Fruit fly (Drosophila melanogaster) whole organism, embryonic: ENCODE results near the gene stck.
A peak's percentile ranks its signal among the peaks of the same experiment; 100 is the strongest.

Experiments used
- Adf1 ChIP-seq: fragments of 200-800 bp; sonication (Bioruptor generic); IDR thresholded peaks from 2 replicates; pipeline ENCODE4 v1.3.6; 2022; ENCODE audit warnings: missing biosample characterization, missing genetic modification characterization
- B-H2 ChIP-seq: fragments of 200-800 bp; sonication (Bioruptor generic); optimal IDR thresholded peaks from 2 replicates; lab custom pipeline; 2018; ENCODE audit warnings: missing biosample characterization, mild to moderate bottlenecking, missing genetic modification characterization
- Blimp-1 ChIP-seq: fragments of 200-800 bp; sonication (Bioruptor generic); optimal IDR thresholded peaks from 3 replicates; lab custom pipeline; 2018; ENCODE audit warnings: missing biosample characterization, missing genetic modification characterization, mild to moderate bottlenecking, moderate library complexity, missing genetic modification reagents
- CG10274 ChIP-seq: fragments of 200-800 bp; sonication (Bioruptor generic); optimal IDR thresholded peaks from 3 replicates; lab custom pipeline; 2017; ENCODE audit warnings: missing biosample characterization, mild to moderate bottlenecking, missing genetic modification characterization
- CG10959 ChIP-seq: fragments of 200-800 bp; sonication (Bioruptor generic); IDR thresholded peaks from 2 replicates; pipeline ENCODE4 v1.3.6; 2022; ENCODE audit warnings: missing biosample characterization, missing genetic modification characterization
- CG12744 ChIP-seq: fragments of 200-800 bp; sonication (Bioruptor generic); optimal IDR thresholded peaks from 2 replicates; lab custom pipeline; 2016; ENCODE audit warnings: missing biosample characterization, missing genetic modification characterization
- CG13894 ChIP-seq: fragments of 200-800 bp; sonication (Bioruptor generic); optimal IDR thresholded peaks from 3 replicates; lab custom pipeline; 2018; ENCODE audit warnings: missing biosample characterization, mild to moderate bottlenecking, missing genetic modification characterization, moderate library complexity
- CG14014 ChIP-seq: fragments of 200-800 bp; sonication (Bioruptor generic); IDR thresholded peaks from 2 replicates; pipeline ENCODE4 v1.3.6; 2022; ENCODE audit warnings: missing biosample characterization, missing genetic modification characterization
- CG14050 ChIP-seq: fragments of 200-800 bp; sonication (Bioruptor generic); IDR thresholded peaks from 3 replicates; pipeline ENCODE4 v1.3.6; 2022; ENCODE audit warnings: missing biosample characterization, missing genetic modification characterization
- CG14710 ChIP-seq: fragments of 200-800 bp; sonication (Bioruptor generic); optimal IDR thresholded peaks from 3 replicates; lab custom pipeline; 2019; ENCODE audit warnings: missing biosample characterization, mild to moderate bottlenecking, missing genetic modification characterization, moderate library complexity
- CG1647 ChIP-seq: fragments of 200-800 bp; sonication (Bioruptor generic); optimal IDR thresholded peaks from 3 replicates; lab custom pipeline; 2016; ENCODE audit warnings: missing biosample characterization, missing genetic modification characterization
- CG16813 ChIP-seq: fragments of 200-800 bp; sonication (Bioruptor generic); IDR thresholded peaks from 3 replicates; pipeline ENCODE4 v1.3.6; 2022; ENCODE audit warnings: missing biosample characterization, missing genetic modification characterization; ENCODE audit not compliant: partially characterized antibody
- CG18599 ChIP-seq: fragments of 200-800 bp; sonication (Bioruptor generic); optimal IDR thresholded peaks from 3 replicates; lab custom pipeline; 2017; ENCODE audit warnings: missing biosample characterization, missing genetic modification characterization, mild to moderate bottlenecking, moderate library complexity, missing genetic modification reagents
- CG2129 ChIP-seq: fragments of 200-800 bp; sonication (Bioruptor generic); IDR thresholded peaks from 2 replicates; pipeline ENCODE4 v1.3.6; 2022; ENCODE audit warnings: missing biosample characterization, missing genetic modification characterization; ENCODE audit not compliant: partially characterized antibody
- CG2202 ChIP-seq: fragments of 200-800 bp; sonication (Bioruptor generic); optimal IDR thresholded peaks from 2 replicates; lab custom pipeline; 2018; ENCODE audit warnings: missing biosample characterization, mild to moderate bottlenecking, missing genetic modification characterization
- CG6272 ChIP-seq: fragments of 200-800 bp; sonication (Bioruptor generic); IDR thresholded peaks from 2 replicates; pipeline ENCODE4 v1.3.6; 2022; ENCODE audit warnings: missing biosample characterization, missing genetic modification characterization
- CG9437 ChIP-seq: fragments of 200-800 bp; sonication (Bioruptor generic); optimal IDR thresholded peaks from 2 replicates; lab custom pipeline; 2018; ENCODE audit warnings: missing biosample characterization, mild to moderate bottlenecking, missing genetic modification characterization
- CG9727 ChIP-seq: fragments of 200-800 bp; sonication (Bioruptor generic); optimal IDR thresholded peaks from 3 replicates; lab custom pipeline; 2017; ENCODE audit warnings: missing biosample characterization, mild to moderate bottlenecking, missing genetic modification characterization
- CkIIα-i1 ChIP-seq: fragments of 200-800 bp; sonication (Bioruptor generic); IDR thresholded peaks from 2 replicates; pipeline ENCODE4 v1.3.6; 2022; ENCODE audit warnings: missing biosample characterization, missing genetic modification characterization
- Dbx ChIP-seq: fragments of 200-800 bp; sonication (Bioruptor generic); IDR thresholded peaks from 3 replicates; pipeline ENCODE4 v1.3.6; 2022; ENCODE audit warnings: missing biosample characterization, missing genetic modification characterization
- Deaf1 ChIP-seq: fragments of 200-800 bp; optimal IDR thresholded peaks from 3 replicates; lab custom pipeline; 2019; ENCODE audit warnings: missing biosample characterization, mild to moderate bottlenecking, missing genetic modification characterization, moderate library complexity
- Drgx ChIP-seq: fragments of 200-800 bp; sonication (Bioruptor generic); IDR thresholded peaks from 2 replicates; pipeline ENCODE4 v1.3.6; 2022; ENCODE audit warnings: missing biosample characterization, missing genetic modification characterization
- H2.0 ChIP-seq: fragments of 200-800 bp; sonication (Bioruptor generic); IDR thresholded peaks from 2 replicates; pipeline ENCODE4 v1.3.6; 2022; ENCODE audit warnings: missing biosample characterization, missing genetic modification characterization
- HLH54F ChIP-seq: fragments of 200-800 bp; sonication (Bioruptor generic); optimal IDR thresholded peaks from 3 replicates; lab custom pipeline; 2016; ENCODE audit warnings: missing biosample characterization, missing genetic modification characterization
- Jarid2 ChIP-seq: fragments of 200-800 bp; sonication (Bioruptor generic); optimal IDR thresholded peaks from 3 replicates; lab custom pipeline; 2017; ENCODE audit warnings: mild to moderate bottlenecking, missing biosample characterization, missing genetic modification reagents, missing genetic modification characterization
- Lim3 ChIP-seq: fragments of 200-800 bp; sonication (Bioruptor generic); IDR thresholded peaks from 2 replicates; pipeline ENCODE4 v1.3.6; 2022; ENCODE audit warnings: missing biosample characterization, missing genetic modification characterization
- MESR4 ChIP-seq: fragments of 200-800 bp; sonication (Bioruptor generic); optimal IDR thresholded peaks from 2 replicates; lab custom pipeline; 2018; ENCODE audit warnings: missing biosample characterization, mild to moderate bottlenecking, missing genetic modification characterization, moderate library complexity
- Max ChIP-seq: fragments of 200-800 bp; sonication (Bioruptor generic); optimal IDR thresholded peaks from 2 replicates; lab custom pipeline; 2016; ENCODE audit warnings: missing biosample characterization, mild to moderate bottlenecking, missing genetic modification characterization
- NC2α ChIP-seq: fragments of 200-800 bp; sonication (Bioruptor generic); optimal IDR thresholded peaks from 2 replicates; lab custom pipeline; 2016; ENCODE audit warnings: missing biosample characterization, missing genetic modification characterization
- NFAT ChIP-seq: fragments of 200-800 bp; sonication (Bioruptor generic); IDR thresholded peaks from 2 replicates; pipeline ENCODE4 v1.3.6; 2022; ENCODE audit warnings: missing biosample characterization, missing genetic modification characterization
- Nf-YC ChIP-seq: fragments of 200-800 bp; optimal IDR thresholded peaks from 3 replicates; lab custom pipeline; 2019; ENCODE audit warnings: missing biosample characterization, mild to moderate bottlenecking, missing genetic modification characterization, moderate library complexity
- Rx ChIP-seq: fragments of 200-800 bp; sonication (Bioruptor generic); IDR thresholded peaks from 2 replicates; pipeline ENCODE4 v1.3.6; 2022; ENCODE audit warnings: missing biosample characterization, missing genetic modification characterization
- ara ChIP-seq: fragments of 200-800 bp; sonication (Bioruptor generic); IDR thresholded peaks from 2 replicates; pipeline ENCODE4 v1.3.6; 2022; ENCODE audit warnings: missing biosample characterization, missing genetic modification characterization
- ash1 ChIP-seq: fragments of 200-800 bp; sonication (Bioruptor generic); optimal IDR thresholded peaks from 2 replicates; lab custom pipeline; 2018; ENCODE audit warnings: missing biosample characterization, mild to moderate bottlenecking, missing genetic modification characterization
- cas ChIP-seq: fragments of 200-800 bp; sonication (Bioruptor generic); IDR thresholded peaks from 2 replicates; pipeline ENCODE4 v1.3.6; 2022; ENCODE audit warnings: missing biosample characterization, missing genetic modification characterization
- chinmo ChIP-seq: fragments of 200-800 bp; sonication (Bioruptor generic); IDR thresholded peaks from 4 replicates; pipeline ENCODE4 v1.3.6; 2022; ENCODE audit warnings: missing biosample characterization, missing genetic modification characterization; ENCODE audit not compliant: partially characterized antibody
- crp ChIP-seq, 2 experiments: fragments of 200-800 bp; sonication (Bioruptor generic); optimal IDR thresholded peaks; 2 replicates in 1 of 2; 3 replicates in 1 of 2; lab custom pipeline; 2017; ENCODE audit warnings: missing biosample characterization in 2 of 2, missing genetic modification characterization in 2 of 2, mild to moderate bottlenecking in 1 of 2, moderate library complexity in 1 of 2
- ind ChIP-seq: fragments of 200-800 bp; sonication (Bioruptor generic); optimal IDR thresholded peaks from 3 replicates; lab custom pipeline; 2016; ENCODE audit warnings: missing biosample characterization, missing genetic modification characterization
- inv ChIP-seq: fragments of 200-800 bp; sonication (Bioruptor generic); IDR thresholded peaks from 2 replicates; pipeline ENCODE4 v1.3.6; 2022; ENCODE audit warnings: missing biosample characterization, missing genetic modification characterization; ENCODE audit not compliant: partially characterized antibody
- kay ChIP-seq: fragments of 200-800 bp; sonication (Bioruptor generic); optimal IDR thresholded peaks from 2 replicates; lab custom pipeline; 2016; ENCODE audit warnings: missing biosample characterization, missing genetic modification characterization
- lbe ChIP-seq: fragments of 200-800 bp; sonication (Bioruptor generic); optimal IDR thresholded peaks from 2 replicates; lab custom pipeline; 2016; ENCODE audit warnings: missing biosample characterization, mild to moderate bottlenecking, missing genetic modification characterization
- org-1 ChIP-seq: fragments of 200-800 bp; sonication (Bioruptor generic); optimal IDR thresholded peaks from 2 replicates; lab custom pipeline; 2017; ENCODE audit warnings: missing biosample characterization, missing genetic modification characterization
- pzg ChIP-seq: fragments of 200-800 bp; sonication (Bioruptor generic); optimal IDR thresholded peaks from 3 replicates; lab custom pipeline; 2018; ENCODE audit warnings: missing biosample characterization, mild to moderate bottlenecking, missing genetic modification characterization, moderate library complexity
- ro ChIP-seq: fragments of 200-800 bp; sonication (Bioruptor generic); IDR thresholded peaks from 2 replicates; pipeline ENCODE4 v1.3.6; 2022; ENCODE audit warnings: missing biosample characterization, missing genetic modification characterization
- schlank ChIP-seq: fragments of 200-800 bp; sonication (Bioruptor generic); optimal IDR thresholded peaks from 2 replicates; lab custom pipeline; 2018; ENCODE audit warnings: missing biosample characterization, mild to moderate bottlenecking, missing genetic modification characterization
- sens ChIP-seq: fragments of 200-800 bp; sonication (Bioruptor generic); peaks from one replicate; lab custom pipeline; 2016; ENCODE audit warnings: missing biosample characterization, missing genetic modification characterization
- so ChIP-seq: fragments of 200-800 bp; sonication (Bioruptor generic); IDR thresholded peaks from 3 replicates; pipeline ENCODE4 v1.3.6; 2022; ENCODE audit warnings: missing biosample characterization, missing genetic modification characterization
- stc ChIP-seq: fragments of 200-800 bp; sonication (Bioruptor generic); IDR thresholded peaks from 2 replicates; pipeline ENCODE4 v1.3.6; 2022; ENCODE audit warnings: missing biosample characterization, missing genetic modification characterization
- tll ChIP-seq, 2 experiments: fragments of 200-800 bp in 1 of 2; fragments of >200 bp in 1 of 2; sonication (Bioruptor generic) in 1 of 2; optimal IDR thresholded peaks; 2 replicates each; lab custom pipeline; 2017 to 2019; ENCODE audit warnings: missing biosample characterization in 2 of 2, missing genetic modification characterization in 2 of 2, mild to moderate bottlenecking in 1 of 2, moderate library complexity in 1 of 2
- tx ChIP-seq: fragments of 200-800 bp; sonication (Bioruptor generic); optimal IDR thresholded peaks from 2 replicates; lab custom pipeline; 2016; ENCODE audit warnings: missing biosample characterization, missing genetic modification characterization
- z ChIP-seq: fragments of 200-800 bp; sonication (Bioruptor generic); IDR thresholded peaks from 3 replicates; pipeline ENCODE4 v1.3.6; 2022; ENCODE audit warnings: missing biosample characterization, missing genetic modification characterization

The stck gene

DNA sequence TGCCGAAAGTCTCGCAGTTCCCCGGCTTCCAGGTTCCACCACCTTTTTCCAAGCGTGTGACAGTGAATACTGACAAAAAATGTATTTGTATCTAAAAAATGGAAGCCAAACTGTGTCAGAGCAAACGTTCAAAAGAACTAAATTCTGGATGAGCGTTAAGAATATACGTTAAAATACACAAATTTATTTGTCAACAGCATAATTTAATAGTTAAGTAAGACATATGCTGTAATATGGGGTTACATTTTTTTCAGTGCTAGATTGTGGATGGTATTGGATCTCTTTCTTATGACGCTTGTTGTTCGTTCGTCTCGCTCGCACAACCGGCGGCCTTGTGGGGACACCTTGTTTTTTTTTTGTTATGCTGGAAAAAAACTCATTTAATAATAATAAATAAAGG, 1.2 kb upstream of the stck start (continued):
- TF ChIP-seq MESR4 (GFP tag; lab: Kevin White, UChicago) = peak; percentile 63
- peak; percentile 84 for TF ChIP-seq NC2α (GFP tag; lab: Kevin White, UChicago)
- peak; percentile 77 for TF ChIP-seq CG10274 (GFP tag; lab: Kevin White, UChicago)
- peak; percentile 80 for TF ChIP-seq Lim3 (GFP tag; lab: Robert Waterston, UW)
- TF ChIP-seq CG14014 (GFP tag; lab: Robert Waterston, UW) = peak; percentile 96
- TF ChIP-seq cas (GFP tag; lab: Robert Waterston, UW) = peak; percentile 90
- TF ChIP-seq CG2129 (GFP tag; lab: Robert Waterston, UW) = no peak
- peak; percentile 73 for TF ChIP-seq Deaf1
- TF ChIP-seq Dbx = peak; percentile 97
- peak; percentile 80 for TF ChIP-seq ro
- peak; percentile 95 for TF ChIP-seq stc (GFP tag; lab: Robert Waterston, UW)
- peak; percentile 91 for TF ChIP-seq CG14050
- TF ChIP-seq lbe (GFP tag; lab: Kevin White, UChicago) = peak; percentile 12
- peak; percentile 96 for TF ChIP-seq HLH54F
- peak; percentile 90 for TF ChIP-seq B-H2 (GFP tag; lab: Kevin White, UChicago)
- TF ChIP-seq CG6272 (GFP tag; lab: Robert Waterston, UW) = peak; percentile 90
- peak; percentile 93 for TF ChIP-seq CG1647 (GFP tag; lab: Kevin White, UChicago)
- peak; percentile 63; the same call in 1 of the 2 replicates for TF ChIP-seq CG10959 (GFP tag; lab: Robert Waterston, UW)
- TF ChIP-seq pzg = peak; percentile 27
- no peak for TF ChIP-seq chinmo (GFP tag; lab: Robert Waterston, UW)
- peak; percentile 90 for TF ChIP-seq so (GFP tag; lab: Robert Waterston, UW)
- TF ChIP-seq Adf1 (GFP tag; lab: Robert Waterston, UW) = peak; percentile 86
- peak; percentile 93 for TF ChIP-seq org-1
- no peak for TF ChIP-seq tll (GFP tag; optimal IDR thresholded peaks at IDR 0.05; lab: Kevin White, UChicago)
- peak; percentile 99 for TF ChIP-seq sens (GFP tag; lab: Kevin White, UChicago)
- TF ChIP-seq crp (GFP tag; optimal IDR thresholded peaks at IDR 0.05; lab: Kevin White, UChicago) = peak in 1 of 2 experiments; percentile 57
- TF ChIP-seq H2.0 (GFP tag; lab: Robert Waterston, UW) = peak; percentile 92
- TF ChIP-seq Rx (GFP tag; lab: Robert Waterston, UW) = peak; percentile 87
- TF ChIP-seq CG18599 (GFP tag; lab: Kevin White, UChicago) = peak; percentile 98
- TF ChIP-seq CG9437 (GFP tag; lab: Kevin White, UChicago) = peak; percentile 84
- TF ChIP-seq CkIIα-i1 (GFP tag; lab: Robert Waterston, UW) = no peak
- TF ChIP-seq ara (GFP tag; lab: Robert Waterston, UW) = peak; percentile 78
- TF ChIP-seq tx (GFP tag; lab: Kevin White, UChicago) = peak; percentile 96
- peak; percentile 96 for TF ChIP-seq CG9727 (GFP tag; lab: Kevin White, UChicago)
- peak; percentile 80 for TF ChIP-seq CG14710 (tag; lab: Kevin White, UChicago)
- peak; percentile 75 for TF ChIP-seq CG2202 (tag; lab: Kevin White, UChicago)
- peak; percentile 95 for TF ChIP-seq ind (GFP tag; lab: Kevin White, UChicago)
- peak; percentile 94 for TF ChIP-seq CG13894
- TF ChIP-seq z (GFP tag; lab: Robert Waterston, UW) = no peak
- TF ChIP-seq NFAT (GFP tag; lab: Robert Waterston, UW) = peak; percentile 95
- TF ChIP-seq CG12744 (GFP tag; lab: Kevin White, UChicago) = peak; percentile 94
- no peak for TF ChIP-seq CG16813 (GFP tag; lab: Robert Waterston, UW)
- peak; percentile 84 for TF ChIP-seq Drgx (GFP tag; lab: Robert Waterston, UW)
- peak; percentile 96 for TF ChIP-seq kay (GFP tag; lab: Kevin White, UChicago)
- TF ChIP-seq Blimp-1 = peak; percentile 91
- TF ChIP-seq Nf-YC (tag; lab: Kevin White, UChicago) = peak; percentile 51
- peak; percentile 70 for TF ChIP-seq ash1 (GFP tag; lab: Kevin White, UChicago)
- TF ChIP-seq Jarid2 (GFP tag; lab: Kevin White, UChicago) = peak; percentile 75
- TF ChIP-seq inv (GFP tag; lab: Robert Waterston, UW) = no peak
- TF ChIP-seq schlank = peak; percentile 95
- peak; percentile 90 for TF ChIP-seq Max (GFP tag; lab: Kevin White, UChicago)
